Fruit fly (Drosophila melanogaster): ENCODE data around the gene grk.

The grk gene

dm6 chr2L:8463144-8464106, 30.0 kb upstream of the grk start, which contains the start of gene Agpat2 (continued):
- TF ChIP-seq CG9437 (GFP tag; optimal IDR thresholded peaks at IDR 0.05) = peak; percentile 61
- peak; percentile 88 for TF ChIP-seq CG13424 (tag; optimal IDR thresholded peaks at IDR 0.05)
- peak; percentile 19 for TF ChIP-seq TFAM (GFP tag; optimal IDR thresholded peaks at IDR 0.05)
- TF ChIP-seq CG10979 (tag; optimal IDR thresholded peaks at IDR 0.05) = peak; percentile 89
- peak; percentile 79 for TF ChIP-seq CG17385 (GFP tag; optimal IDR thresholded peaks at IDR 0.05)
- no peak; the same call in 1 of the 2 replicates for TF ChIP-seq gsb (GFP tag; IDR thresholded peaks at IDR 0.05)
- TF ChIP-seq nom (GFP tag; optimal IDR thresholded peaks at IDR 0.05) = peak; percentile 8
- TF ChIP-seq Doc3 (GFP tag; IDR thresholded peaks at IDR 0.05; ENCODE audit: partially characterized antibody) = no peak
- no peak for TF ChIP-seq Hr39 (optimal IDR thresholded peaks at IDR 0.05)
- TF ChIP-seq CG15011 (GFP tag; optimal IDR thresholded peaks at IDR 0.05) = peak; percentile 59
- TF ChIP-seq CG33557 (GFP tag; optimal IDR thresholded peaks at IDR 0.05) = peak; percentile 65
- peak; percentile 42; the same call in 1 of the 2 replicates for TF ChIP-seq MBD-R2 (GFP tag; IDR thresholded peaks at IDR 0.05)
- TF ChIP-seq CG8290 (GFP tag; optimal IDR thresholded peaks at IDR 0.05) = peak; percentile 59
- peak in 1 of 2 experiments; percentile 58 for TF ChIP-seq CG8290 (tag; optimal IDR thresholded peaks at IDR 0.05)
- peak; percentile 45 for TF ChIP-seq CG6272 (GFP tag; IDR thresholded peaks at IDR 0.05)
- TF ChIP-seq CG7556 (GFP tag; optimal IDR thresholded peaks at IDR 0.05) = peak; percentile 90
- peak; percentile 87 for TF ChIP-seq CG8388 (GFP tag; optimal IDR thresholded peaks at IDR 0.05)
- TF ChIP-seq CG17612 (GFP tag; IDR thresholded peaks at IDR 0.05) = no peak; the same call in 1 of the 2 replicates
- peak; percentile 92 for TF ChIP-seq row (GFP tag; IDR thresholded peaks at IDR 0.05)
- peak; percentile 71; the same call in 1 of the 3 replicates for TF ChIP-seq H15 (GFP tag; IDR thresholded peaks at IDR 0.05)
- peak; percentile 88 for TF ChIP-seq Oli (tag; optimal IDR thresholded peaks at IDR 0.05)
- TF ChIP-seq caup (GFP tag; optimal IDR thresholded peaks at IDR 0.05; ENCODE audit: severe bottlenecking) = peak; percentile 81
- TF ChIP-seq crp (GFP tag; optimal IDR thresholded peaks at IDR 0.05) = peak in 1 of 2 experiments; percentile 38
- peak; percentile 83 for TF ChIP-seq grau (tag; optimal IDR thresholded peaks at IDR 0.05)
- no peak for TF ChIP-seq hb (GFP tag; IDR thresholded peaks at IDR 0.05; ENCODE audit: partially characterized antibody)
- TF ChIP-seq Fer3 (tag; optimal IDR thresholded peaks at IDR 0.05) = peak; percentile 77
- TF ChIP-seq CG8089 (GFP tag; optimal IDR thresholded peaks at IDR 0.05) = peak; percentile 77
- peak; percentile 90 for TF ChIP-seq CG17359 (tag; optimal IDR thresholded peaks at IDR 0.05)
- no peak for TF ChIP-seq al (GFP tag; IDR thresholded peaks at IDR 0.05)
- no peak for TF ChIP-seq CG17912 (GFP tag; optimal IDR thresholded peaks at IDR 0.05)
- peak; percentile 85 for TF ChIP-seq bab2 (GFP tag; optimal IDR thresholded peaks at IDR 0.05)
- peak; percentile 87 for TF ChIP-seq CG4360 (GFP tag; IDR thresholded peaks at IDR 0.05)
- TF ChIP-seq HLH3B (GFP tag; IDR thresholded peaks at IDR 0.05) = peak; percentile 83
- peak; percentile 78; the same call in 2 of the 3 replicates for TF ChIP-seq CG11695 (GFP tag; IDR thresholded peaks at IDR 0.05)
- peak; percentile 83 for TF ChIP-seq gcm (GFP tag; optimal IDR thresholded peaks at IDR 0.05)
- TF ChIP-seq CG15601 (tag; optimal IDR thresholded peaks at IDR 0.05) = peak; percentile 82
- TF ChIP-seq gce (GFP tag; IDR thresholded peaks at IDR 0.05) = peak; percentile 74; the same call in 2 of the 3 replicates
- peak; percentile 61 for TF ChIP-seq CG32772 (GFP tag; IDR thresholded peaks at IDR 0.05)
- TF ChIP-seq CG34422 (GFP tag; IDR thresholded peaks at IDR 0.05) = peak; percentile 66; the same call in 2 of the 3 replicates
- TF ChIP-seq tio (GFP tag; optimal IDR thresholded peaks at IDR 0.05) = peak; percentile 83
- TF ChIP-seq fu2 (GFP tag; optimal IDR thresholded peaks at IDR 0.05) = peak; percentile 72
- peak; percentile 61 for TF ChIP-seq CG15696 (tag; optimal IDR thresholded peaks at IDR 0.05)
- peak; percentile 82 for TF ChIP-seq ATbp (GFP tag; optimal IDR thresholded peaks at IDR 0.05)
- TF ChIP-seq eyg (GFP tag; optimal IDR thresholded peaks at IDR 0.05) = peak; percentile 61
- TF ChIP-seq CG42726 (GFP tag; IDR thresholded peaks at IDR 0.05; ENCODE audit: partially characterized antibody) = no peak
- TF ChIP-seq Aef1 (GFP tag; IDR thresholded peaks at IDR 0.05) = peak; percentile 52
- no peak for TF ChIP-seq hth (optimal IDR thresholded peaks at IDR 0.05)
- TF ChIP-seq ase (GFP tag; IDR thresholded peaks at IDR 0.05) = peak; percentile 81

Data from whole organism, embryonic.